Worm (Caenorhabditis elegans) whole organism, L1 larva: ENCODE data around the gene C05G5.5.

Experiments
- aly-2 ChIP-seq: fragments of 150-350 bp; optimal IDR thresholded peaks from 2 replicates; lab custom pipeline; 2014; ENCODE audit warnings: missing biosample characterization, missing genetic modification characterization
- ama-1 ChIP-seq: fragments of 150-350 bp; optimal IDR thresholded peaks from 2 replicates; lab custom pipeline; 2014
- egl-27 ChIP-seq, 2 experiments: fragments of 150-350 bp in 1 of 2; sonication (generic microtip); optimal IDR thresholded peaks; 3 replicates each; lab custom pipeline; 2017 to 2018; ENCODE audit warnings: missing biosample characterization in 2 of 2, missing genetic modification characterization in 2 of 2, missing genetic modification reagents in 2 of 2
- fos-1 ChIP-seq: fragments of 150-350 bp; optimal IDR thresholded peaks from 2 replicates; lab custom pipeline; 2014; ENCODE audit warnings: missing biosample characterization, missing genetic modification characterization
- hlh-4 ChIP-seq: sonication (generic microtip); optimal IDR thresholded peaks from 2 replicates; lab custom pipeline; 2016; ENCODE audit warnings: mild to moderate bottlenecking, missing genetic modification characterization, missing compliant biosample characterization
- lin-39 ChIP-seq: fragments of 150-350 bp; optimal IDR thresholded peaks from 2 replicates; lab custom pipeline; 2014; ENCODE audit warnings: missing biosample characterization, missing genetic modification reagents, missing genetic modification characterization
- lsy-2 ChIP-seq, 2 experiments: fragments of 150-350 bp; optimal IDR thresholded peaks; 2 replicates each; lab custom pipeline; 2014; ENCODE audit warnings: missing biosample characterization in 2 of 2, missing genetic modification characterization in 2 of 2
- nhr-76 ChIP-seq: sonication (generic microtip); optimal IDR thresholded peaks from 2 replicates; lab custom pipeline; 2017; ENCODE audit warnings: missing biosample characterization, missing genetic modification characterization
- snpc-4 ChIP-seq: fragments of 150-350 bp; optimal IDR thresholded peaks from 2 replicates; lab custom pipeline; 2014; ENCODE audit warnings: missing biosample characterization, missing genetic modification characterization
- sptf-1 ChIP-seq: fragments of 150-350 bp; optimal IDR thresholded peaks from 2 replicates; lab custom pipeline; 2014; ENCODE audit warnings: missing biosample characterization, missing genetic modification characterization
- tbx-2 ChIP-seq: sonication (generic microtip); optimal IDR thresholded peaks from 2 replicates; lab custom pipeline; 2016; ENCODE audit warnings: missing genetic modification characterization, missing compliant biosample characterization

- TF ChIP-seq egl-27 (tag; optimal IDR thresholded peaks at IDR 0.05; lab: Kevin White, UChicago) (no peak), fos-1 (peak; percentile 37), lsy-2 (tag; optimal IDR thresholded peaks at IDR 0.05; lab: Kevin White, UChicago) (peak; percentile 53 to 75), nhr-76 (tag; lab: Kevin White, UChicago) (no peak), lin-39 (tag; lab: Kevin White, UChicago) (peak; percentile 33), tbx-2 (tag; lab: Kevin White, UChicago) (peak; percentile 76), ama-1 (lab: Kevin White, UChicago) (no peak), hlh-4 (tag; lab: Kevin White, UChicago) (no peak), sptf-1 (tag; lab: Kevin White, UChicago) (no peak), aly-2 (tag; lab: Kevin White, UChicago) (no peak), snpc-4 (tag; lab: Kevin White, UChicago) (peak; percentile 19)
These were observed 49.8 kb upstream of the C05G5.5 start, which contains the start of gene atf-4 for ce11 chrX:14810718-14811117.
